Worm (Caenorhabditis elegans): ENCODE results near the gene oac-46.

DNA sequence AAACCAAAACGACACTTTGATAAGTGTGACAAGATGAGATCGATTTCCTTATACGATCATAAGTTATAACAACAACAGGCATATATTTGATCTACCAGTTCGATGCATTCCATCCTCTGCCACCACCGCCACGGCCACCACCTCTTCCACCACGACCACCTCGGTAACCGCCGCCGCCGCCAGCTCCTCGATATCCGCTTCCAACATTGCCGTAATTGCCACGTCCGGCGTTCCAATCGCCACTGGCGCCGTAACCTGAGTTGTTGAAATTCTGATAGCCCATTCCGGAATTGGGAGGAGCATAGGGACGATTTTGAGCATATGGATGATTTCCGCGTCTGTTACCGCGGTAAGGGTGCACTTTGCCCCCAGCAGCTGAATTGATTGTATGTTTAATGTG lies 26.6 kb upstream of the oac-46 start:
- TF ChIP-seq sox-4 (tag; optimal IDR thresholded peaks at IDR 0.05) (no peak), zip-5 (tag; optimal IDR thresholded peaks at IDR 0.05) (no peak), tbx-2 (tag; optimal IDR thresholded peaks at IDR 0.05) (no peak), K09A11.1 (tag; optimal IDR thresholded peaks at IDR 0.05; ENCODE audit: insufficient read depth) (no peak), ttx-3 (tag; optimal IDR thresholded peaks at IDR 0.05) (no peak), ceh-24 (tag; optimal IDR thresholded peaks at IDR 0.05) (no peak), dmd-4 (tag; optimal IDR thresholded peaks at IDR 0.05; ENCODE audit: borderline replicate concordance) (no peak)
